Worm (Caenorhabditis elegans): ENCODE measurements around the gene ssup-72.

- TF ChIP-seq egl-27 (tag; optimal IDR thresholded peaks at IDR 0.05) (no peak), F13H6.1 (tag; optimal IDR thresholded peaks at IDR 0.05) (no peak)
Measured at ce11 chrII:6736066-6736465, 40.3 kb upstream of the ssup-72 start, which contains the start of gene mrps-18.C.

Measured in whole organism, L2 larva.